Fruit fly (Drosophila melanogaster) whole organism, embryonic: Measurements from ENCODE around the gene CG5381.

Experiments
- CG18599 ChIP-seq: fragments of 200-800 bp; sonication (Bioruptor generic); optimal IDR thresholded peaks from 3 replicates; lab custom pipeline; 2017; ENCODE audit warnings: missing biosample characterization, missing genetic modification characterization, mild to moderate bottlenecking, moderate library complexity, missing genetic modification reagents
- Dref ChIP-seq: fragments of 200-800 bp; sonication (Bioruptor generic); IDR thresholded peaks from 2 replicates; pipeline ENCODE4 v1.3.6; 2022; ENCODE audit warnings: missing biosample characterization, missing genetic modification characterization
- Gug ChIP-seq: fragments of 200-800 bp; sonication (Bioruptor generic); IDR thresholded peaks from 4 replicates; pipeline ENCODE4 v1.3.6; 2022; ENCODE audit warnings: missing biosample characterization, missing genetic modification characterization
- Scr ChIP-seq: fragments of 200-800 bp; sonication (Bioruptor generic); IDR thresholded peaks from 2 replicates; pipeline ENCODE4 v1.3.6; 2022; ENCODE audit warnings: missing biosample characterization, missing genetic modification characterization; ENCODE audit not compliant: partially characterized antibody
- TFAM ChIP-seq: fragments of 200-800 bp; sonication (Bioruptor generic); optimal IDR thresholded peaks from 2 replicates; lab custom pipeline; 2017; ENCODE audit warnings: missing biosample characterization, missing genetic modification characterization, inconsistent platforms
- salm ChIP-seq: fragments of 200-800 bp; sonication (Bioruptor generic); optimal IDR thresholded peaks from 2 replicates; lab custom pipeline; 2018; ENCODE audit warnings: missing biosample characterization, mild to moderate bottlenecking, missing genetic modification characterization

DNA sequence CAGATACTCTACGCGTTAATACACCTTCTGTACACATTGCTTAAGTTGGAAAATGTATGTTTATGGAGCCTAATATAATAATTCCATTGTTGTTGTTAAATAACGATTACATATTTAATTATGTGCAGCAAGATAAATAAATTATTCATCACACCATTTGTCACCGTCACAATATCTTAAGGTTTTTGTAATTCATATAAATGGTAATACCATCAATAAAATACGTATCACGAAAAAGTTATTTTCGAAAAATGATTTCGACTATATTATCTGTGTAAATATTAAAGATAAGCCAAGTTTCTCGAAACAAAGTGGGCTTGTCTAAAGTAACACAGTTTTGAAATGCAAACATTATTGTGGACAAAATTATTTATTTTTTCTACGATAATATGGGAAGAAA, 726 bp downstream of the CG5381 start, which contains the start of gene CG4995:
- TF ChIP-seq Scr (no peak), CG18599 (GFP tag; lab: Kevin White, UChicago) (no peak), TFAM (no peak), Gug (GFP tag; lab: Robert Waterston, UW) (no peak), Dref (GFP tag; lab: Robert Waterston, UW) (no peak), salm (tag; lab: Kevin White, UChicago) (no peak)
